Worm (Caenorhabditis elegans) whole organism, midembryonic: ENCODE measurements around the gene F58A3.4.

Experiments
- T22C8.4 ChIP-seq: fragments of 200-800 bp; sonication (Bioruptor generic); IDR thresholded peaks from 2 replicates; pipeline ENCODE4 v1.3.6; 2022; ENCODE audit warnings: missing genetic modification characterization, missing compliant biosample characterization
- flt-1 ChIP-seq: fragments of 200-800 bp; sonication (Bioruptor generic); IDR thresholded peaks from 2 replicates; pipeline ENCODE4 v1.3.6; 2022; ENCODE audit warnings: missing genetic modification characterization, missing compliant biosample characterization
- med-1 ChIP-seq: sonication (generic microtip); optimal IDR thresholded peaks from 2 replicates; lab custom pipeline; 2017; ENCODE audit warnings: missing genetic modification characterization, mild to moderate bottlenecking, missing compliant biosample characterization, antibody characterized with exemption, missing genetic modification reagents; ENCODE audit not compliant: insufficient read depth

ce11 chrX:10963453-10964046 is 46.9 kb downstream of the F58A3.4 start, which contains the start of gene nas-10:
- TF ChIP-seq flt-1 (GFP tag; lab: Robert Waterston, UW) (peak; percentile 95), T22C8.4 (GFP tag; lab: Robert Waterston, UW) (peak; percentile 90), med-1 (no peak)
